Worm (Caenorhabditis elegans) whole organism, L3 larva: ENCODE results near the gene str-230.

ENCODE experiments used
- elt-3 ChIP-seq, 3 experiments: fragments of 150-350 bp in 1 of 3; sonication (generic microtip) in 2 of 3; optimal IDR thresholded peaks; 2 replicates in 2 of 3; 4 replicates in 1 of 3; lab custom pipeline; 2014 to 2017; ENCODE audit warnings: missing biosample characterization in 3 of 3, missing genetic modification characterization in 3 of 3
- fkh-10 ChIP-seq: sonication (generic microtip); optimal IDR thresholded peaks from 2 replicates; lab custom pipeline; 2017; ENCODE audit warnings: missing biosample characterization, missing genetic modification reagents, missing genetic modification characterization
- fkh-2 ChIP-seq: fragments of 150-350 bp; optimal IDR thresholded peaks from 2 replicates; lab custom pipeline; 2014; ENCODE audit warnings: missing biosample characterization, missing genetic modification reagents, missing genetic modification characterization
- lin-39 ChIP-seq: fragments of 150-350 bp; optimal IDR thresholded peaks from 2 replicates; lab custom pipeline; 2018; ENCODE audit warnings: missing biosample characterization, missing genetic modification reagents, missing genetic modification characterization
- lsy-12 ChIP-seq: sonication (generic microtip); optimal IDR thresholded peaks from 2 replicates; lab custom pipeline; 2016; ENCODE audit warnings: mild to moderate bottlenecking, missing genetic modification characterization, missing compliant biosample characterization
- mdl-1 ChIP-seq: fragments of 150-350 bp; optimal IDR thresholded peaks from 2 replicates; lab custom pipeline; 2014; ENCODE audit warnings: missing biosample characterization, missing genetic modification characterization
- nhr-28 ChIP-seq: fragments of 150-350 bp; optimal IDR thresholded peaks from 2 replicates; lab custom pipeline; 2014; ENCODE audit warnings: missing biosample characterization, missing genetic modification characterization
- tbx-2 ChIP-seq: sonication (generic microtip); optimal IDR thresholded peaks from 2 replicates; lab custom pipeline; 2016; ENCODE audit warnings: mild to moderate bottlenecking, missing genetic modification characterization, missing compliant biosample characterization
- ztf-11 ChIP-seq: fragments of 150-350 bp; optimal IDR thresholded peaks from 2 replicates; lab custom pipeline; 2014; ENCODE audit warnings: missing biosample characterization, missing genetic modification characterization

- TF ChIP-seq elt-3 (tag; optimal IDR thresholded peaks at IDR 0.05; lab: Kevin White, UChicago) (no peak), fkh-2 (no peak), mdl-1 (no peak), tbx-2 (no peak), lin-39 (tag; lab: Kevin White, UChicago) (no peak), nhr-28 (tag; lab: Kevin White, UChicago) (no peak), lsy-12 (tag; lab: Kevin White, UChicago) (no peak), ztf-11 (no peak), fkh-10 (no peak)
These were observed 38.0 kb upstream of the str-230 start, which contains the start of gene K02E11.6 for ce11 chrV:14248654-14249053.
